Fruit fly (Drosophila melanogaster): ENCODE data around the gene CG17450.
"Not testable (repeated sequence)": the region's sequence is repeated elsewhere in the genome, so short reads cannot be mapped to it uniquely, and the experiment has no call there.

dm6 chrX:21611426-21611825 lies 2.7 kb upstream of the CG17450 start, which contains the start of gene CG33502:
- TF ChIP-seq usp (GFP tag; optimal IDR thresholded peaks at IDR 0.05); pan (optimal IDR thresholded peaks at IDR 0.05); h (GFP tag; optimal IDR thresholded peaks at IDR 0.05); dsf (GFP tag; optimal IDR thresholded peaks at IDR 0.05; ENCODE audit: borderline replicate concordance); ey (GFP tag; optimal IDR thresholded peaks at IDR 0.05): not testable (repeated sequence)

All from whole organism, wandering third instar larva.